Fruit fly (Drosophila melanogaster) whole organism, wandering third instar larva: ENCODE data around the gene Atat.
A peak's percentile ranks its signal among the peaks of the same experiment; 100 is the strongest.

Experiments
- Abd-B ChIP-seq: fragments of >200 bp; optimal IDR thresholded peaks from 2 replicates; lab custom pipeline; 2017; ENCODE audit warnings: missing biosample characterization, missing genetic modification characterization
- CG32264 ChIP-seq: fragments of 200-800 bp; sonication (Bioruptor generic); optimal IDR thresholded peaks from 2 replicates; lab custom pipeline; 2016; ENCODE audit warnings: missing biosample characterization, missing genetic modification characterization
- CG9705 ChIP-seq: fragments of 200-800 bp; sonication (Bioruptor generic); optimal IDR thresholded peaks from 2 replicates; lab custom pipeline; 2018; ENCODE audit warnings: missing biosample characterization, mild to moderate bottlenecking, missing genetic modification characterization
- CrebA ChIP-seq: fragments of 200-800 bp; sonication (Bioruptor generic); optimal IDR thresholded peaks from 2 replicates; lab custom pipeline; 2016; ENCODE audit warnings: missing biosample characterization, mild to moderate bottlenecking, missing genetic modification characterization, borderline replicate concordance
- Dfd ChIP-seq: fragments of >200 bp; optimal IDR thresholded peaks from 2 replicates; lab custom pipeline; 2017; ENCODE audit warnings: missing biosample characterization, missing genetic modification characterization
- Dif ChIP-seq: fragments of 200-275, 200-300 bp; sonication (Bioruptor generic); optimal IDR thresholded peaks from 2 replicates; lab custom pipeline; 2018; ENCODE audit warnings: missing biosample characterization, missing genetic modification characterization; ENCODE audit not compliant: partially characterized antibody
- GATAd ChIP-seq: sonication (Bioruptor generic); optimal IDR thresholded peaks from 2 replicates; lab custom pipeline; 2016; ENCODE audit warnings: missing biosample characterization, missing genetic modification characterization
- HLH106 ChIP-seq: fragments of 200-800 bp; optimal IDR thresholded peaks from 3 replicates; lab custom pipeline; 2019; ENCODE audit warnings: missing biosample characterization, mild to moderate bottlenecking, missing genetic modification characterization, moderate library complexity
- Hnf4 ChIP-seq: fragments of 200-800 bp; sonication (Bioruptor generic); optimal IDR thresholded peaks from 2 replicates; lab custom pipeline; 2016; ENCODE audit warnings: missing biosample characterization, mild to moderate bottlenecking, missing genetic modification characterization
- Hr83 ChIP-seq: fragments of 200-300 bp; sonication (Bioruptor generic); optimal IDR thresholded peaks from 2 replicates; lab custom pipeline; 2016; ENCODE audit warnings: missing biosample characterization, mild to moderate bottlenecking, missing genetic modification characterization, moderate library complexity; ENCODE audit not compliant: poor library complexity, severe bottlenecking
- Jra ChIP-seq: sonication (Bioruptor generic); optimal IDR thresholded peaks from 2 replicates; lab custom pipeline; 2016; ENCODE audit warnings: missing biosample characterization, missing genetic modification characterization
- Myc ChIP-seq: fragments of >200 bp; optimal IDR thresholded peaks from 2 replicates; lab custom pipeline; 2017
- OdsH ChIP-seq: fragments of 200-800 bp; sonication (Bioruptor generic); optimal IDR thresholded peaks from 2 replicates; lab custom pipeline; 2016; ENCODE audit warnings: missing biosample characterization, mild to moderate bottlenecking, missing genetic modification characterization
- Rel ChIP-seq, 2 experiments: fragments of 200-800 bp; sonication (Bioruptor generic) in 1 of 2; optimal IDR thresholded peaks; 2 replicates in 1 of 2; 3 replicates in 1 of 2; lab custom pipeline; 2016 to 2019; ENCODE audit warnings: mild to moderate bottlenecking in 2 of 2, missing biosample characterization in 2 of 2, missing genetic modification characterization in 2 of 2, moderate library complexity in 1 of 2
- Sp1 ChIP-seq: fragments of 200-800 bp; sonication (Bioruptor generic); optimal IDR thresholded peaks from 3 replicates; lab custom pipeline; 2019; ENCODE audit warnings: missing biosample characterization, mild to moderate bottlenecking, missing genetic modification characterization, moderate library complexity
- br ChIP-seq: fragments of 200-800 bp; sonication (Bioruptor generic); optimal IDR thresholded peaks from 2 replicates; lab custom pipeline; 2016; ENCODE audit warnings: missing biosample characterization, missing genetic modification characterization
- brk ChIP-seq: fragments of 200-800 bp; sonication (Bioruptor generic); optimal IDR thresholded peaks from 2 replicates; lab custom pipeline; 2016; ENCODE audit warnings: missing biosample characterization, mild to moderate bottlenecking, missing genetic modification characterization
- dl ChIP-seq, 2 experiments: fragments of 175-275, 200-275 bp in 1 of 2; fragments of 200-275 bp in 1 of 2; sonication (Bioruptor generic); optimal IDR thresholded peaks; lab custom pipeline; 2018; ENCODE audit warnings: mild to moderate bottlenecking in 2 of 2, missing biosample characterization in 2 of 2, missing genetic modification characterization in 2 of 2, moderate library complexity in 2 of 2; ENCODE audit not compliant: partially characterized antibody in 2 of 2, insufficient read depth in 1 of 2
- dmrt93B ChIP-seq: fragments of 200-800 bp; sonication (Bioruptor generic); optimal IDR thresholded peaks from 2 replicates; lab custom pipeline; 2018; ENCODE audit warnings: missing biosample characterization, mild to moderate bottlenecking, missing genetic modification characterization
- dsf ChIP-seq: sonication (Bioruptor generic); optimal IDR thresholded peaks from 2 replicates; lab custom pipeline; 2016; ENCODE audit warnings: missing biosample characterization, missing genetic modification characterization, borderline replicate concordance
- ey ChIP-seq: fragments of 200-800 bp; sonication (Bioruptor generic); optimal IDR thresholded peaks from 2 replicates; lab custom pipeline; 2016; ENCODE audit warnings: missing biosample characterization, missing genetic modification characterization
- foxo ChIP-seq, 2 experiments: fragments of 200-800 bp; sonication (Bioruptor generic); optimal IDR thresholded peaks; 2 replicates in 1 of 2; 3 replicates in 1 of 2; lab custom pipeline; 2016 to 2017; ENCODE audit warnings: missing biosample characterization in 2 of 2, missing genetic modification characterization in 2 of 2
- fru ChIP-seq: fragments of 200-800 bp; sonication (Bioruptor generic); optimal IDR thresholded peaks from 3 replicates; lab custom pipeline; 2016; ENCODE audit warnings: missing biosample characterization, mild to moderate bottlenecking, missing genetic modification characterization
- h ChIP-seq: fragments of 200-800 bp; sonication (Bioruptor generic); optimal IDR thresholded peaks from 3 replicates; lab custom pipeline; 2016; ENCODE audit warnings: missing biosample characterization, mild to moderate bottlenecking, missing genetic modification characterization
- jim ChIP-seq: fragments of 175-275, 200-325 bp; sonication (Bioruptor generic); optimal IDR thresholded peaks from 2 replicates; lab custom pipeline; 2016; ENCODE audit warnings: missing biosample characterization, mild to moderate bottlenecking, missing genetic modification characterization
- lola ChIP-seq: fragments of >200 bp; optimal IDR thresholded peaks from 2 replicates; lab custom pipeline; 2017; ENCODE audit warnings: missing biosample characterization, missing genetic modification characterization
- pan ChIP-seq: fragments of >200 bp; optimal IDR thresholded peaks from 2 replicates; lab custom pipeline; 2017
- psq ChIP-seq: fragments of 200-800 bp; sonication (Bioruptor generic); optimal IDR thresholded peaks from 3 replicates; lab custom pipeline; 2017; ENCODE audit warnings: missing biosample characterization, mild to moderate bottlenecking, missing genetic modification characterization, moderate library complexity
- rgr ChIP-seq: fragments of 200-800 bp; sonication (Bioruptor generic); optimal IDR thresholded peaks from 3 replicates; lab custom pipeline; 2016; ENCODE audit warnings: missing biosample characterization, mild to moderate bottlenecking, missing genetic modification characterization
- sage ChIP-seq: fragments of 200-800 bp; sonication (Bioruptor generic); optimal IDR thresholded peaks from 2 replicates; lab custom pipeline; 2016; ENCODE audit warnings: missing biosample characterization, mild to moderate bottlenecking, missing genetic modification characterization
- sv ChIP-seq: fragments of 200-800 bp; sonication (Bioruptor generic); optimal IDR thresholded peaks from 3 replicates; lab custom pipeline; 2016; ENCODE audit warnings: missing biosample characterization, missing genetic modification characterization
- tai ChIP-seq: sonication (Bioruptor generic); optimal IDR thresholded peaks from 2 replicates; lab custom pipeline; 2016; ENCODE audit warnings: missing biosample characterization, missing genetic modification characterization
- usp ChIP-seq: fragments of >200 bp; optimal IDR thresholded peaks from 2 replicates; lab custom pipeline; 2017; ENCODE audit warnings: missing biosample characterization, missing genetic modification characterization
- woc ChIP-seq: sonication (Bioruptor generic); optimal IDR thresholded peaks from 2 replicates; lab custom pipeline; 2016; ENCODE audit warnings: missing biosample characterization, mild to moderate bottlenecking, missing genetic modification characterization

Atat gene

DNA sequence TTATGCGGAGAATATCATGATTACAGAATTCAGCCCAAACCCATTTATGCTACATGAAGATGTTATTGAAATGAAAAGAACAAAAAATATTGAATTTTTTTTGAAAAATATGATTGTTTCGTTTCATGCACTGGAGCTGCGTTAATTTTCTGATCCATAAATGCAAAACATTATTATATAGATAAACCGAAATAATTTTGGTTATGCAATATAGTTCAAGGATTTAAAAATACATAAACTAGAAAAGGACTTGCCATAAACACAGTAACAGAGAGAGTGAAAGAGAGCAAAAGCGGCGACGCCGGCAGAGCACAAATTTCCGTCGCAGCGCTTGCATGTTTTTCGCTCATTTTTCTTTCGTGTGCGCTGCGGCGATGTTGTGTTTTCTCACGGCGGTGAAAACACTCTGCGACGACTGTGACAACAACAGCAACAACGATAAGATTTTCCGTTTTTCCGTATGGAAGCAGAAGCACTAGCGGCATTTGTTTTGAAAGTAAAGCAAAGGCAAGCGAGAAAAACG is 35.8 kb upstream of the Atat start (continued):
- no peak for TF ChIP-seq jim (GFP tag; lab: Kevin White, UChicago)
- TF ChIP-seq Myc (lab: Kevin White, UChicago): no peak
- peak; percentile 50 for TF ChIP-seq CG32264
- TF ChIP-seq usp: no peak
- TF ChIP-seq, all 38 proteins: peak for 22

DNA sequence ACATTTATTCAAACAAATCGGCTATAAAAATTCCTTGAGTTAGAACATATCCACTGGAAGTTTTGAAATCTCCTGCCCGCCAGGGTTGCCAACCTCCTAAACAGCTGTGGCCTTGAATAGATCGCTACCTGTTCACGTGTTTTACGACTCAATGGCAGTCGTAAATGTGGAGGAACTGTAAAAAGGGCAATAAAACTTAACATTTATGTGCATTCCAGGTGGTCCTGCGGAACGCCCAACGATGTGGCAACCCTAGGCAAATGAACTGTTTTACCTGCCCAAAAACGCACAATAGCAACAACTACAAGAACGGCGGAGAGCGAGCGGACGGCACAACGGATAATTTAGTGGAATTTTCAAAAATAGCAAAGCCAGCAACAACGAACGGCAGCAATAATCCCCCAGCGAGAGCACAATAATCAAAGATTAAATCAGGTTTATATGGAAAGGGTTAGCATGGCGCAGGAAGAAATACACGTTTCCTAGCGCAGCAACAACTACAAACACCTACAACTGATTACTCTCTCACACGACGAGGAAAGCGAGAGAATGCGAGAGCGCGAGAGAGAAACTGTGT is 35.2 kb upstream of the Atat start:
- TF ChIP-seq HLH106 (tag; lab: Kevin White, UChicago) (no peak), Dif (GFP tag; lab: Kevin White, UChicago) (peak; percentile 32)
- TF ChIP-seq, all 38 proteins: peak for 1

DNA sequence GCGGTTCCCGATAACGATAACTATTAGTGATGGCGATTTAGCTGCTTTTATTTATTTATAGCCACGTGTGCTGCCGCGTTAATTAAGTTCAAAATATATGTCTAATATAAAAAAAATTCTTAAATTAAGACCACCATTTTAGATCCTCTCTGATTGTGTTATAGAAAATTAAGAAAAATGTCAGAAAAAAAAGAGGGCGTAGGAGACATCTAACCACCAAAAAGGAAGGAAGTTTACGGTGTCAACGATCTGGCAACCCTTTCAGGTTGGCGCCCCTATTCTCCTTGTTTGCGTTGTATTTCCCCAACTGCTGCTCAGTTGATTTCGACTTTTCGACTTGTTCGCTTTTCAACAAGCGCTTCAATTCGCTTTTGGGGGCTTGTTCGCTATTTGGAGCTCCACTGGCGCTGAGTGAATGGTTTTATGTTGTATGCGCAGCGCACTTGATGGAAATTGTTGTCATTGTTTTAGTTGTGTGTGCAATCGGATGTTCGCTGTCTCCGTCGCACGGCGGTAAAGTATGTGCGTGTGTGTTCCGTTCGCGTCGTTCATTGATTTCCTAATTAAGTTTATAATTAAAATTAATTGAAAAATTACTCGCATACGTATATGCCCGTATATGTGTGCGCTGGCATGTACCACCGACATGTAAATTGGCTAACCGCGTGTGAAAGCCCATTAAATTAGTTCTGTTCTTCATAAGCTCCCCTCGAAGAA is 34.4 kb upstream of the Atat start, which contains the start of the genes CG3434 and CG44838:
Gene CG3434 (minus strand): TSS at position 25 of the 717 bp plus-strand sequence.
Gene CG44838 (plus strand): TSS at position 276 of the 717 bp plus-strand sequence.
- peak; percentile 76 for TF ChIP-seq HLH106 (tag; lab: Kevin White, UChicago)
- TF ChIP-seq CrebA (GFP tag; lab: Kevin White, UChicago): no peak
- peak; percentile 79 for TF ChIP-seq Jra (GFP tag; lab: Kevin White, UChicago)
- TF ChIP-seq Myc (lab: Kevin White, UChicago): peak; percentile 92
- TF ChIP-seq lola (GFP tag; lab: Kevin White, UChicago): no peak
- peak; percentile 57 for TF ChIP-seq brk (GFP tag; lab: Kevin White, UChicago)
- peak; percentile 84 for TF ChIP-seq sv (GFP tag; lab: Kevin White, UChicago)
- peak; percentile 79 for TF ChIP-seq woc (GFP tag; lab: Kevin White, UChicago)
- peak; percentile 61 for TF ChIP-seq CG9705 (GFP tag; lab: Kevin White, UChicago)
- peak; percentile 34 for TF ChIP-seq Rel (GFP tag; optimal IDR thresholded peaks at IDR 0.05; lab: Kevin White, UChicago)
- TF ChIP-seq Rel (tag; optimal IDR thresholded peaks at IDR 0.05; lab: Kevin White, UChicago): peak; percentile 96
- no peak for TF ChIP-seq CG32264
- no peak for TF ChIP-seq Dif (GFP tag; lab: Kevin White, UChicago)
- TF ChIP-seq br: peak; percentile 77
- TF ChIP-seq dl (GFP tag; optimal IDR thresholded peaks at IDR 0.05; lab: Kevin White, UChicago; ENCODE audit: insufficient read depth in 1 of 2, partially characterized antibody in 2 of 2): no peak
- peak; percentile 70 for TF ChIP-seq dsf
- TF ChIP-seq GATAd (GFP tag; lab: Kevin White, UChicago): no peak
- peak; percentile 89 for TF ChIP-seq h
- no peak for TF ChIP-seq jim (GFP tag; lab: Kevin White, UChicago)
- peak; percentile 76 for TF ChIP-seq Hnf4
- no peak for TF ChIP-seq Abd-B (GFP tag; lab: Kevin White, UChicago)
- TF ChIP-seq sage: peak; percentile 78
- peak; percentile 69 for TF ChIP-seq tai (GFP tag; lab: Kevin White, UChicago)
- peak in 1 of 2 experiments; percentile 82 for TF ChIP-seq foxo (GFP tag; optimal IDR thresholded peaks at IDR 0.05; lab: Kevin White, UChicago)
- peak; percentile 70 for TF ChIP-seq Hr83
- no peak for TF ChIP-seq usp
- peak; percentile 82 for TF ChIP-seq rgr
- TF ChIP-seq dmrt93B (GFP tag; lab: Kevin White, UChicago): peak; percentile 42
- TF ChIP-seq pan: no peak
- TF ChIP-seq OdsH (GFP tag; lab: Kevin White, UChicago): peak; percentile 71
- peak; percentile 85 for TF ChIP-seq psq
- TF ChIP-seq Sp1 (GFP tag; lab: Kevin White, UChicago): peak; percentile 73
- peak; percentile 77 for TF ChIP-seq fru
- TF ChIP-seq ey (GFP tag; lab: Kevin White, UChicago): peak; percentile 76
- no peak for TF ChIP-seq Dfd (GFP tag; lab: Kevin White, UChicago)
